Worm (Caenorhabditis elegans) whole organism, young adult: Measurements from ENCODE around the gene sre-27.

Experiments used
- B0019.2 ChIP-seq: fragments of 200-800 bp; sonication (Bioruptor generic); conservative IDR thresholded peaks from 2 replicates; pipeline ENCODE4 v1.3.6; 2022; ENCODE audit warnings: missing genetic modification reagents, missing genetic modification characterization, missing compliant biosample characterization
- D2030.7 ChIP-seq: fragments of 200-800 bp; sonication (Bioruptor generic); IDR thresholded peaks from 2 replicates; pipeline ENCODE4 v1.3.6; 2022; ENCODE audit warnings: missing genetic modification reagents, missing genetic modification characterization, missing compliant biosample characterization
- F10E7.11 ChIP-seq: sonication (generic microtip); optimal IDR thresholded peaks from 2 replicates; lab custom pipeline; 2017; ENCODE audit warnings: mild to moderate bottlenecking, missing genetic modification characterization, moderate library complexity, missing compliant biosample characterization
- K11D2.4 ChIP-seq: fragments of 200-800 bp; sonication (Bioruptor generic); IDR thresholded peaks from 2 replicates; pipeline ENCODE4 v1.3.6; 2022; ENCODE audit warnings: missing genetic modification reagents, missing genetic modification characterization, missing compliant biosample characterization
- Y56A3A.18 ChIP-seq: fragments of 200-800 bp; sonication (Bioruptor generic); IDR thresholded peaks from 2 replicates; pipeline ENCODE4 v1.3.6; 2022; ENCODE audit warnings: missing genetic modification reagents, missing genetic modification characterization, missing compliant biosample characterization
- Y79H2A.3 ChIP-seq: fragments of 200-800 bp; sonication (Bioruptor generic); conservative IDR thresholded peaks from 2 replicates; pipeline ENCODE4 v1.3.6; 2022; ENCODE audit warnings: missing genetic modification reagents, missing genetic modification characterization, missing compliant biosample characterization
- athp-1 ChIP-seq: sonication (generic microtip); optimal IDR thresholded peaks from 2 replicates; lab custom pipeline; 2017; ENCODE audit warnings: mild to moderate bottlenecking, missing genetic modification characterization, missing compliant biosample characterization
- ccch-3 ChIP-seq: fragments of 200-800 bp; sonication (Bioruptor generic); optimal IDR thresholded peaks from 2 replicates; lab custom pipeline; 2018; ENCODE audit warnings: mild to moderate bottlenecking, missing genetic modification characterization, missing compliant biosample characterization
- cebp-1 ChIP-seq, 2 experiments: fragments of 200-800 bp in 1 of 2; sonication (Bioruptor generic) in 1 of 2; sonication (generic microtip) in 1 of 2; IDR thresholded peaks in 1 of 2; optimal IDR thresholded peaks in 1 of 2; 2 replicates each; pipeline versions ENCODE4 v1.3.6 to Lab custom; 2017 to 2022; ENCODE audit warnings: missing compliant biosample characterization in 2 of 2, missing genetic modification characterization in 2 of 2, mild to moderate bottlenecking in 1 of 2, missing genetic modification reagents in 1 of 2, moderate library complexity in 1 of 2
- ceh-27 ChIP-seq: fragments of 200-800 bp; sonication (Bioruptor generic); optimal IDR thresholded peaks from 2 replicates; lab custom pipeline; 2018; ENCODE audit warnings: mild to moderate bottlenecking, missing genetic modification characterization, moderate library complexity, missing compliant biosample characterization
- dpl-1 ChIP-seq: fragments of 150-350 bp; optimal IDR thresholded peaks from 2 replicates; lab custom pipeline; 2014; ENCODE audit warnings: missing biosample characterization, missing genetic modification reagents, missing genetic modification characterization
- efl-1 ChIP-seq: fragments of 150-350 bp; optimal IDR thresholded peaks from 2 replicates; lab custom pipeline; 2014; ENCODE audit warnings: missing biosample characterization, missing genetic modification reagents, missing genetic modification characterization
- egl-18 ChIP-seq: fragments of 200-800 bp; sonication (Bioruptor generic); IDR thresholded peaks from 2 replicates; pipeline ENCODE4 v1.3.6; 2022; ENCODE audit warnings: missing genetic modification reagents, missing genetic modification characterization, missing compliant biosample characterization
- egrh-3 ChIP-seq: fragments of 200-800 bp; sonication (Bioruptor generic); IDR thresholded peaks from 2 replicates; pipeline ENCODE4 v1.3.6; 2022; ENCODE audit warnings: missing genetic modification reagents, missing genetic modification characterization, missing compliant biosample characterization
- him-1 ChIP-seq: sonication (generic microtip); optimal IDR thresholded peaks from 2 replicates; lab custom pipeline; 2016; ENCODE audit warnings: missing genotype, missing genetic modification reagents, missing genetic modification characterization, missing compliant biosample characterization
- hlh-12 ChIP-seq: sonication (generic microtip); optimal IDR thresholded peaks from 2 replicates; lab custom pipeline; 2016; ENCODE audit warnings: missing genetic modification characterization, missing compliant biosample characterization
- hsf-1 ChIP-seq: fragments of 200-800 bp; sonication (Bioruptor generic); IDR thresholded peaks from 2 replicates; pipeline ENCODE4 v1.3.6; 2022; ENCODE audit warnings: missing genetic modification reagents, missing genetic modification characterization, missing compliant biosample characterization
- lin-26 ChIP-seq: fragments of 200-800 bp; sonication (Bioruptor generic); IDR thresholded peaks from 2 replicates; pipeline ENCODE4 v1.3.6; 2022; ENCODE audit warnings: missing genetic modification reagents, missing genetic modification characterization, missing compliant biosample characterization
- lin-35 ChIP-seq, 3 experiments: fragments of 150-350 bp in 2 of 3; sonication (generic microtip) in 1 of 3; optimal IDR thresholded peaks; 2 replicates each; lab custom pipeline; 2014 to 2018; ENCODE audit warnings: missing biosample characterization in 3 of 3, missing genetic modification characterization in 3 of 3, missing genetic modification reagents in 3 of 3
- lir-1 ChIP-seq: fragments of 200-800 bp; sonication (Bioruptor generic); conservative IDR thresholded peaks from 2 replicates; pipeline ENCODE4 v1.3.6; 2022; ENCODE audit warnings: missing genetic modification reagents, missing genetic modification characterization, missing compliant biosample characterization
- madf-8 ChIP-seq: fragments of 200-800 bp; sonication (Bioruptor generic); conservative IDR thresholded peaks from 2 replicates; pipeline ENCODE4 v1.3.6; 2022; ENCODE audit warnings: missing genetic modification reagents, missing genetic modification characterization, missing compliant biosample characterization
- nfyb-1 ChIP-seq: fragments of 200-800 bp; sonication (Bioruptor generic); IDR thresholded peaks from 2 replicates; pipeline ENCODE4 v1.3.6; 2022; ENCODE audit warnings: missing genetic modification reagents, missing genetic modification characterization, missing compliant biosample characterization
- pbrm-1 ChIP-seq: fragments of 200-800 bp; sonication (Bioruptor generic); IDR thresholded peaks from 2 replicates; pipeline ENCODE4 v1.3.6; 2022; ENCODE audit warnings: missing genetic modification reagents, missing genetic modification characterization, missing compliant biosample characterization
- pha-4 ChIP-seq: fragments of 150-350 bp; sonication (generic microtip); optimal IDR thresholded peaks from 2 replicates; lab custom pipeline; 2014; ENCODE audit warnings: missing biosample characterization, missing genetic modification reagents, missing genetic modification characterization
- snpc-4 ChIP-seq, 5 experiments: fragments of 150-350 bp in 1 of 5; sonication (generic microtip) in 4 of 5; optimal IDR thresholded peaks; 2 replicates each; lab custom pipeline; 2014 to 2018; ENCODE audit warnings: missing genetic modification characterization in 5 of 5, missing biosample characterization in 3 of 5, antibody characterized with exemption in 2 of 5, mild to moderate bottlenecking in 2 of 5, missing compliant biosample characterization in 2 of 5, missing genotype in 2 of 5, moderate library complexity in 2 of 5, missing genetic modification reagents in 1 of 5
- tbp1 ChIP-seq: fragments of 200-800 bp; sonication (Bioruptor generic); optimal IDR thresholded peaks from 2 replicates; lab custom pipeline; 2018; ENCODE audit warnings: mild to moderate bottlenecking, missing genetic modification characterization, missing compliant biosample characterization
- unc-62 ChIP-seq: fragments of 150-350 bp; optimal IDR thresholded peaks from 2 replicates; lab custom pipeline; 2014; ENCODE audit warnings: missing biosample characterization, missing genetic modification reagents, missing genetic modification characterization
- xnd-1 ChIP-seq: sonication (generic microtip); optimal IDR thresholded peaks from 2 replicates; lab custom pipeline; 2016; ENCODE audit warnings: missing genotype, missing genetic modification reagents, missing genetic modification characterization, missing compliant biosample characterization
- zim-3 ChIP-seq: sonication (generic microtip); optimal IDR thresholded peaks from 2 replicates; lab custom pipeline; 2017; ENCODE audit warnings: mild to moderate bottlenecking, missing genetic modification characterization, moderate library complexity, missing compliant biosample characterization
- ztf-25 ChIP-seq: fragments of 200-800 bp; sonication (Bioruptor generic); IDR thresholded peaks from 2 replicates; pipeline ENCODE4 v1.3.6; 2022; ENCODE audit warnings: missing genetic modification reagents, missing genetic modification characterization, missing compliant biosample characterization
- ztf-26 ChIP-seq: sonication (generic microtip); optimal IDR thresholded peaks from 2 replicates; lab custom pipeline; 2017; ENCODE audit warnings: missing genetic modification characterization, missing compliant biosample characterization

Gene sre-27

ce11 chrII:12459422-12459821 is 42.0 kb upstream of the sre-27 start, which contains the start of gene tag-281 (continued):
- no peak for TF ChIP-seq egrh-3
- peak; percentile 36 to 96 (median 75) for TF ChIP-seq lin-35 (GFP tag; optimal IDR thresholded peaks at IDR 0.05; lab: Kevin White, UChicago)
- TF ChIP-seq him-1 (tag; lab: Kevin White, UChicago): no peak
- peak; percentile 52; the same call in 1 of the 2 replicates for TF ChIP-seq K11D2.4 (GFP tag; lab: Robert Waterston, UW)
- peak; percentile 53 for TF ChIP-seq hsf-1 (GFP tag; lab: Robert Waterston, UW)
- 0 out of 2 replicates have a peak, but pooled peaks have one; percentile 14 for TF ChIP-seq lir-1 (GFP tag; lab: Robert Waterston, UW)
- peak; percentile 89 for TF ChIP-seq dpl-1
- TF ChIP-seq xnd-1 (tag; lab: Kevin White, UChicago): peak; percentile 52
- TF ChIP-seq pha-4 (tag; lab: Kevin White, UChicago): peak; percentile 44
- peak; percentile 32; the same call in 1 of the 2 replicates for TF ChIP-seq madf-8 (GFP tag; lab: Robert Waterston, UW)

ce11 chrII:12457275-12457674 is 39.9 kb upstream of the sre-27 start, which contains the start of gene sre-38:
Gene sre-38 (plus strand): TSS chrII:12457575.
- TF ChIP-seq hlh-12 (tag; lab: Kevin White, UChicago) (no peak), cebp-1 (GFP tag; IDR thresholded peaks at IDR 0.05; lab: Robert Waterston, UW) (no peak), cebp-1 (tag; optimal IDR thresholded peaks at IDR 0.05; lab: Kevin White, UChicago) (no peak), B0019.2 (no peak), zim-3 (tag; lab: Kevin White, UChicago) (no peak), K11D2.4 (GFP tag; lab: Robert Waterston, UW) (no peak), ztf-25 (GFP tag; lab: Robert Waterston, UW) (no peak), egl-18 (GFP tag; lab: Robert Waterston, UW) (no peak), D2030.7 (no peak), F10E7.11 (tag; lab: Kevin White, UChicago) (no peak), tbp1 (GFP tag; lab: Kevin White, UChicago) (no peak), snpc-4 (GFP tag; optimal IDR thresholded peaks at IDR 0.05; lab: Kevin White, UChicago) (no peak), snpc-4 (tag; optimal IDR thresholded peaks at IDR 0.05; lab: Kevin White, UChicago) (no peak)

ce11 chrII:12456633-12457032 is 39.2 kb upstream of the sre-27 start, which contains the start of gene sre-32:
Gene sre-32 (minus strand): TSS chrII:12456733.
- TF ChIP-seq ceh-27 (GFP tag; lab: Kevin White, UChicago): no peak

- TF ChIP-seq F10E7.11 (tag; lab: Kevin White, UChicago): no peak
- TF ChIP-seq lin-26 (GFP tag; lab: Robert Waterston, UW): no peak
- TF ChIP-seq pbrm-1: no peak
- TF ChIP-seq ztf-26 (tag; lab: Kevin White, UChicago): no peak
- no peak for TF ChIP-seq unc-62 (GFP tag; lab: Kevin White, UChicago)
- TF ChIP-seq Y79H2A.3 (GFP tag; lab: Robert Waterston, UW): no peak
- TF ChIP-seq, all 124 proteins: peak for 0
These were observed 35.4 kb upstream of the sre-27 start, which contains the start of the genes sre-35 and sre-33 for ce11 chrII:12452754-12453352. Gene sre-35 (minus strand): TSS chrII:12452854. Gene sre-33 (plus strand): TSS chrII:12453302.

- TF ChIP-seq pbrm-1: no peak
- no peak for TF ChIP-seq ccch-3 (GFP tag; lab: Kevin White, UChicago)
- no peak for TF ChIP-seq Y56A3A.18 (GFP tag; lab: Robert Waterston, UW)
- TF ChIP-seq efl-1: no peak
- no peak for TF ChIP-seq athp-1 (tag; lab: Kevin White, UChicago)
- TF ChIP-seq nfyb-1: no peak
These were observed 32.4 kb upstream of the sre-27 start, which contains the start of gene sre-34 for ce11 chrII:12449849-12450248. Gene sre-34 (plus strand): TSS chrII:12450149.
